Worm (Caenorhabditis elegans): ENCODE results near the gene srx-125.

DNA sequence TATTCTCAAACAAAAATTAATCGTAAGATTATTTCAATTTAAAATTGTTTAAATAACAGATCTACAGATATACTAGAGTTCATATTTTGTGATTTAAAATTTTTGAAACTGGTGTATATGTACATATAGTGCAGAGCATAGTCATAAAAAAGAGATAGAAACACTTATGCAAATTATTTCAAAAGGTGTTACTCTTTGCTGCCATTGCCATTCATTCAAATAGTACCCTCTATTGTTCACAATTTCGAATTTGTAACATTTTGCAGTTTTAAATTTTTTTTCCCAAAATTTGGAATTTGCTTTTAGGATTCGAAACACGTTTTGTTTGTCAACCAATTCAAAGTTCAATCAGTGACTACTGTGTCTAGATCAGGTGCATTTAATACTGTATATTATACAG, 6.9 kb upstream of the srx-125 start, which contains the start of gene F32H5.4:
- TF ChIP-seq mab-5 (tag; optimal IDR thresholded peaks at IDR 0.05) = no peak
- TF ChIP-seq lin-11 (tag; optimal IDR thresholded peaks at IDR 0.05) = no peak
- no peak for TF ChIP-seq nhr-12 (tag; optimal IDR thresholded peaks at IDR 0.05)
- TF ChIP-seq ama-1 (optimal IDR thresholded peaks at IDR 0.05) = no peak
- no peak for TF ChIP-seq blmp-1 (tag; optimal IDR thresholded peaks at IDR 0.05; ENCODE audit: insufficient read depth)
- no peak for TF ChIP-seq ceh-16 (tag; optimal IDR thresholded peaks at IDR 0.05)
- no peak for TF ChIP-seq nhr-25 (tag; optimal IDR thresholded peaks at IDR 0.05)
- no peak for TF ChIP-seq unc-39 (tag; optimal IDR thresholded peaks at IDR 0.05)
- TF ChIP-seq unc-62 (GFP tag; optimal IDR thresholded peaks at IDR 0.05) = no peak
- TF ChIP-seq nhr-237 (tag; optimal IDR thresholded peaks at IDR 0.05) = no peak
- no peak for TF ChIP-seq nhr-77 (tag; optimal IDR thresholded peaks at IDR 0.05)
- TF ChIP-seq R02D3.7 (tag; optimal IDR thresholded peaks at IDR 0.05) = no peak
